Worm (Caenorhabditis elegans) whole organism, dauer: Measurements from ENCODE around the gene F13H8.2.

ENCODE experiments used
- unc-62 ChIP-seq: sonication (generic microtip); optimal IDR thresholded peaks from 2 replicates; lab custom pipeline; 2017; ENCODE audit warnings: missing biosample characterization, missing genetic modification reagents, missing genetic modification characterization

Gene F13H8.2

DNA sequence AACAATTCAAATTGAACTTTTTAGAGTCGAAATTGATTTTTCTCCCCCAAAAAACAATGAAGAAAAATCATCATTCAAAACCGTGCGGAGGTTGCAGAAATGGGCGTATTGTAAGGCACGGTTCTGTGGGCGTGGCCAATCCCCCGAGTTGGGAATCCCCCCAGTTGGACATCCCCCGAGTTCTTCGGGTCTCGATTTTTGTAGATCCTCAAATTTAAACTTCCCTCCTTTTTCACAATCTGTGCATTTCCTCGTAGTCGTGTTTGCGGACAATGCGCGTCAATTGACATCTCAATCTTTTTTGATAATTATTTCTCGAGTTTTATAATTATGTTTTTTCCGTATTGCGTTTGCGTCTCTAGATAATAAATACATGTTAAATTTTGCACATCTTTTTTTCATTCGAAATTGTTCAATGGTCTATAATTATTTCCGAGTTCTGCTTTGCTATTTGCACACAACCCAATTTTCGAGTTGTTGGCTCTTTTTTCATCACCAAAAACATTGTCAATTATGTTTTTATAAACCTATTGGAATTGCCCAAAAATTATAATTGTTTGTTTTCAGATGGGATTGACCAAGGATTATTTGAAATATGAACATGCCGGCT, at the start of gene F13H8.2:
TSS of gene F13H8.2 (plus strand) at position 560 of the 610 bp plus-strand sequence.
- TF ChIP-seq unc-62 (GFP tag; lab: Kevin White, UChicago) = no peak

DNA sequence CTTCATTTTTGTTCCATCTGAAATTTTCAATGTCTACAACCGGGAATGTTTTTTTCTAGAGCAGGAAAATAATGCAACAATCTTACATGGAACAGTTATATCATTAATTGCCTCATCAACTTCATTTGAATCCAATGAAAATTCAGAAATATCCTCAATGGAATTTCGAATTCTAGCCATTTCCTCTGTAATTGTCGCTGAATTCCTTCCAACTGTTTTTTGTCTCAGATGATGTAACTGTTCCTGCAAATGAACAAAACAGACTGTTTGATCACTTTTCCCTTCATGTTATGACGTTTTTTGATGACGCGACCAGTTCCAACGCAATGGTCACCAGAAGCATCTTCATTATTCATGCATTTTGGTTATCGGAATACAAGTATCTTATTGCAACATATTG, 48.7 kb upstream of the F13H8.2 start:
- TF ChIP-seq unc-62 (GFP tag; lab: Kevin White, UChicago) = no peak

DNA sequence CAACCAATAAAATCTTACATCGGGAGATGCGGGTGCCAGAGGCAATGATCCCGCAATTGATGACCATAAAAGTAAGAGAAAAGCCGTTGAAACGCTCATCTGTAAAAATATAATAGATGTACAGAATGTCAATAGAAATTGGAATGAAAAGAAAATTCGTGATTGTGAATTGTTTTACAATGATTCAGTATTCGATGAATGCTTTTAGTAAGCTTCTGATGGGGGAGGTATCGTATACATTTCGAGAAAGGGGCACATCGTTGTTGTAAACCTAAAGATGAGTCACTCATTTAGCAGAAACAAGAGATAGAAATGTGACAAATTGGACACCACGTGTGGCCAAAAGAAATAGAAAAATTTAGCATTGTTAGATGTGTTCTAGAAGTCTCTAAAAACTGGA, 47.6 kb upstream of the F13H8.2 start, which contains the start of gene C30B5.6:
TSS of gene C30B5.6 (minus strand) at position 101 of the 400 bp plus-strand sequence.
- no peak for TF ChIP-seq unc-62 (GFP tag; lab: Kevin White, UChicago)

DNA sequence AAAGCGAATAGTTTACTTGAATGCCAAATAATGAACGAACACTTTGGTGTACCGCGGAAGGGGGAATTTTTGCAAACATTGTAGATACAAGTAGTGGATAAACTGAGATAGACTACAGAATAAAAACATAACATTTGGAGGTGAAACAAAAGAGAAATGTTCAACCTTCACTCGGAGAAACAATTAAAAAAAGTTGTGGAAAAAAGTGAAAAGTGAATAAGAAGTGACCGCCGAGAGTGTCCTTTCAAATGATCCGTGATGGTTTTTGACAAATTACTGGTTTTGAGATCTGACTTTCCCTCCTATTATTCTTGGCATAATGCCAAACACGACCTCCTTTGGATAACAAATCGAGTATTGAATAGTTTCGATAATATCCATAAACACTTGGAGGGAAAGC, 46.4 kb upstream of the F13H8.2 start:
- no peak for TF ChIP-seq unc-62 (GFP tag; lab: Kevin White, UChicago)

DNA sequence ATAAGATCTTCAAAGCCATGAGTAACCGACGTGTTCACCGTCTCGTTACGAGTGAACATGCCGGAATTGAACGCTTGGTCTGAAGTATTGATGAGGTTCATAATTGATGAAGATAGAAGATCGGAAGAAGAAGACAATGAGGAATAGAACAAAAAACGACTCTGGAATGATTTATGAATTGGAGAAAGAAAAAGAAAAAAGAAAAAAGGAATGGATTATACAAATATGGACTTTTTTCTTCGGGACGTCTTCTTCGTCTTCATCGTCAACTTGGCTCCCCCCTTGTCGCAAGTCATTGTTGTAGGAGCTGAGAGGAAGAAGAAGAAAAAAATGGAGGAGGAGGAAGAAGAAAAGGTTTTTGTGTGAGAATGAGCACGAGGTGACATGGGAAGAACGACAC, 43.2 kb upstream of the F13H8.2 start, which contains the start of gene srsy-2:
TSS of gene srsy-2 (minus strand) at position 101 of the 400 bp plus-strand sequence.
- no peak for TF ChIP-seq unc-62 (GFP tag; lab: Kevin White, UChicago)

DNA sequence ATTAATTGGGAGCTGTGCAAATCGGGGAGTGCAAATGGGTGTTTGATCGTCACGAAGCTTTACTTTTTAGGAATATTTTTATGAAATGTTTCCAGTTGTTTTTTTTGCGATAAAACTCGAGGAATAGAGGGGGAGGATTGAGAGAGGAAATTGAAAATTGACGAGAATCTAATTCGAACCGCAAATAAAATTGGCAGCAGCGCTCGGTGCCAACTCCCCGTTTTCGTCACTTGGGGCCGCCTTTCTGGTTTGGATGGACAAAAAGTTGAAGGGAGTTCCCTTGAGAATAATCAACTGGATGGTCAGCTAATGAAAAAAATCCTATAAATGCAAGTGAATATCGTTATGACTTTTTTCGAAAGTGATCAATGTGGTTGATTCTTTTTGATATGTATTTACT, 40.0 kb upstream of the F13H8.2 start:
- no peak for TF ChIP-seq unc-62 (GFP tag; lab: Kevin White, UChicago)

DNA sequence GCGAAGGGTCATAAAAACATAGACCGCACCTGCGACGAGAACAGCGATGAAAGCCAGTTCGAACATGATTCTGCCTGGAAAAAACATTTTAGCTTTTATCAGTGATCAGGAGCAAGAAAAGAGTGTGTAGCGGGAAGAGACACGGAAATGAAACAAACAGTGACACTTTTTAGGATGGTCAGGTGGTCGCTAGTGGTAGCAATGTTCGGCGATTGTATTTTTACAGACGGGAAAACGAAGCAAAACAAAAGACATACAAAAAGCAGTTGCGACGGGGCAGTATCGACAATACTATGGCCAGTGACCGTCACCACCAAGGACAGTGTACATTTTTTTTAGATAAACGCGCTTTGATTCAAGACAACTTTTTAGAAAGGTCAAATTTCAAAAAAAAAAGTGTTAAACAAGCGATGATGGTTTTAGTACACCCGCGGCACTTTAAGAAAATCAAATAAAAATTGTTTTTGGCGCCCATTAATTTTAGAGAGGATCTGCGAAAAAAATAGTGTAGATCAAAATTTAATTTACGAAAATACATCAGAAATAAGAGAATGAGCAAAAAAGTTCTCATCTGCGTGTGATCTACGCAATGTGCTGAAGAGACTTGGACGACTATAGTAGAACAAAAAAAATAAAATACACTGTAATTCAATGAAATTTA, 34.6 kb upstream of the F13H8.2 start, which contains the start of gene T24H7.9:
TSS of gene T24H7.9 (minus strand) at position 74 of the 661 bp plus-strand sequence.
- no peak for TF ChIP-seq unc-62 (GFP tag; lab: Kevin White, UChicago)

DNA sequence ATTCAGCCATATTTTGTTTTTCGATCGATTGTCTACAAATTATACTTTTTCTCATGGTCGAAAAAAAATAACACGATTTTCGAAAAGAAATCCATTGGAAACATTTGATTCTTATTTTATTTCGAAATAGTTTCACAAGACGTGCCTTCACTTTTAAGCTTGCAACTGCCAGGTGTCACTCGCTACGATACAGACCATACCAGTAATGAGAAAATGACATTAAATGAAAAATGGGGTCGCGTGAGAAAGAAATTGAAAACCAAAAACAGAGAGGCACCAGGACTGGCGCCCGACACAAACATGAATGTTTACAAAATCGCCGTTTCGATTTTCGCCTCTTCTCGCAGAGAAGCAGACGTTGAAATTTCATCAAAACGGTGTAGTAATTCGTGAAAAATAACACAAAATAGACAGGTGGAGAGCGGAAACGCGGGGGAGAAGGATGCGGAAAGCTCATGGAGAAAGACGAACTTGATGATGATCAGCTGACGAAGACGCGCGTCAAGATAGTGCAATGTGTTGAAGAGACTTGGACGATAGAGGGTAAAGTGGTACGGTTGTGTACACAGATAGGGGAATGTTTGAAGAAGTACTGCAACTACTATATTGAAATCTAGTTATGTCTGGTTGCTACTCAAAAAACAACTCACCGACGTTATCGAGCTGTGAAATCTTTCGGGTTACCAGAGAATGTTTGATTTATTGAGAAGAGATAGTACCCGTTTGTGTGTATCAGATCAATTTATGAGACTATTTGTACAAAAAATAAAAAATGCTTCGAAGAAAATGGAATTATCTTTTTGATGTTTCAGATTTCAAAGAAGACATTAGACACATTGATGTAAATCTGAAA, 33.8 kb upstream of the F13H8.2 start:
- TF ChIP-seq unc-62 (GFP tag; lab: Kevin White, UChicago) = no peak

DNA sequence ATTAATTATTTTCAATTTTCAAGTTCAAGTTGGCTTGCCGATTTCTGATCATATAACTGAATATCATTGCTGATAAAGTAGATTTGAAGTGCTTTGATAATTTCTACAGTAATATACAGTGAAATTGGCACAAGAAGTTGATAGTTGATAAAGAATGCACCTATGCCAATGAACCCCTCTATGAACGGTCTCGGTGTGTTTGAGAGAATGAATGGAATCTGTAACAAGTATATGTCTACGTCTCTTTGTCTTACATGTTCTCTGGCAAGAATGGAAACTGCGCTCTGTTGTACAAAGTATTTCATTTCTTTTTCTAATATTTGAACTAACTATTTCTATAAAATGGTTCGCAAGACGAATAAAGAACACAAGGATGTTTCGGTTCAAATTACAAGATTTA, 28.4 kb upstream of the F13H8.2 start, which contains the start of gene T24H7.8:
TSS of gene T24H7.8 (plus strand) at position 301 of the 400 bp plus-strand sequence.
- TF ChIP-seq unc-62 (GFP tag; lab: Kevin White, UChicago) = no peak

DNA sequence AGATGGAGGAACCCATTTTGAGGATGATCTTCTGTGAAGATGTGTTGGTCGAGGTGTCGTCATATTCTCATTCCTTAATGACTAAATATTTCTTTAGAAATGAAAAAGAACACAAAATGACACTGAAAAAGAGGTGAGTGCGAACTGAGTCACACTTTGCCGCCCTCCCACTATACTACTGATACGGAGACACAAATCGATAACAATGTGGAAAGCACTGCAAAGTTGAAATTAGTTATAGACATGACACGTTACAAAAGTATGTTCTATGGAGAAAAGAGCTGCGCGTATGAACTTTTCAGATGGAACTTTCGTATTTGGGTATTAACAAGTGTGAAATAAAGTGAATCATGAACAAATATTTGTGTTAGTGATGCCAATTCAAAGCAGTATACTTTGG, 26.0 kb upstream of the F13H8.2 start, which contains the start of gene tat-4:
TSS of gene tat-4 (minus strand) at position 117 of the 400 bp plus-strand sequence.
- TF ChIP-seq unc-62 (GFP tag; lab: Kevin White, UChicago) = no peak

DNA sequence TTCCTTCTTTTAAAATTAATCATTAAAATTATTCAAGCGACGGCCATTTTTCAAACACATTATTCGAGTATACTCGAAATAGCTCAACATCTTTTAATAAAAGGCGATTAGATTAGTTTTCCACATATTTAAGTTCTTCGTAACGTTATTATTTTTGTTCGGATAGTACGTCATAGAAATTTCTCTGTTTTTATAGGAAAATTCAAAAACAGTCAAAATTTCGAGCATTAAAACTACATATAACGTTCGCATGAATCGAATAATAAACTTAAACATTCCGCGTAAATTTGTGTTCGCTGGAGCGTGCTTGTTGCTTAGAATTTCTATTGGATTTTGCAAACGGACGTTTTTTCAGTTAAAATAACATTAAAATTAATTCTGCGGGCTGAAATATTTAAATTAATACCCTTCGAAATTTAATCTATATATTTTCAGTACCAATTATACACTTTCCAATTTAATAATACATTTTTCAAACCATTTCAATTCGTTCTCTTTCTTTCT, 24.9 kb upstream of the F13H8.2 start, which contains the start of gene blos-4:
TSS of gene blos-4 (plus strand) at position 51 of the 504 bp plus-strand sequence.
- no peak for TF ChIP-seq unc-62 (GFP tag; lab: Kevin White, UChicago)

DNA sequence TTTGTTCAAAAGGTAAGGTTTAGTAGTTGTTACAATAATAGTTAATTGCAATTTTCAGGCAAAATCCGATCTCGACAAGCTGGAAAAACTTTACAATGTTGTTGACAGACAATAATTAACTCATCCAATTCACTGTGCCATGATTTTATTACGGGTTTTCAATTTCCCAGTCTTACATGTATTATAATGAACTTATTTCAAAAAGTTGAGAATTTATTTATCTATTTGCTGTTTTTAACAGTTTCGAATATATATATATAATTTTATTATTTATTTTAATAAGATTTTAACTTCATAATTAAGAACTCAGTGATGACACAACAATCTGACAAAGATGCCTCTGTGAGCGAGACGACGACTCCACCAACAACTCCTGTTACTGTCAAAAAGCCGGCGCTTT, 24.1 kb upstream of the F13H8.2 start, which contains the start of gene lelo-1:
TSS of gene lelo-1 (plus strand) at position 301 of the 400 bp plus-strand sequence.
- no peak for TF ChIP-seq unc-62 (GFP tag; lab: Kevin White, UChicago)

DNA sequence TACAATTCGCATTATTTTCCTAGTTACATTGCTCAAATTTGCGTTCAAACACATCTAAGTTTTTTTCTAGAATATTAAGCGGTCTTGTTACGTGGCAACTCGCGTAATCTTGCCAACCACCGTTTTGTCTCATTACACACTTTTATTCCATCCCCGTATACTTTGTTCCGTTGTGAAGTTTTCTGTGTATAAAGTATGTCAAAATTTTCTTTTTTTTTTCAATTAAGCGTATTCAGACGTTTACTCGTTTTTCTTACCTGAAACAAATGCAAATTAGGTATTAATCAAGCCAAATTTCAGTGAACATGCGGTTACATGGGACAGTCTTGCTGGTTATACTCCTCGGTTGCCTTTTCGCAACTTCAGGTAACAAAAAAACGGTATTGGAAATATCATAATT, 23.2 kb upstream of the F13H8.2 start, which contains the start of gene T24H7.2:
TSS of gene T24H7.2 (plus strand) at position 301 of the 400 bp plus-strand sequence.
- no peak for TF ChIP-seq unc-62 (GFP tag; lab: Kevin White, UChicago)

DNA sequence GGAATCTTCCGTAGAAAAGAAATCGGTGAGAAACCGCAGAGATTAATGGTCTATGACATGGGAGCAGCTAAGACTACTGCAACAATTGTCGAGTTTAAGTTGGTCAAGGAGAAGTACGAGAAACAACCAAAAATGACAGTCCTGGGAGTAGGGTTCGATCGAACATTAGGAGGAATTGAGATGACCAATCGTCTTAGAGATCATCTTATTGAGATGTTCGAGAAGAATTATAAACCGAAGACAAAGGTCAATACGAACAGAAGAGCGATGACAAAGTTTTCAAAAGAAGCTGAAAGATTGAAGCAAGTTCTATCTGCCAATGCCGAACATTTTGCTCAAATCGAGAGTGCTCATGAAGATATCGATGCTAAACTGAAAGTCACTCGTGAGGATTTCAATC, 22.1 kb upstream of the F13H8.2 start:
- no peak for TF ChIP-seq unc-62 (GFP tag; lab: Kevin White, UChicago)

DNA sequence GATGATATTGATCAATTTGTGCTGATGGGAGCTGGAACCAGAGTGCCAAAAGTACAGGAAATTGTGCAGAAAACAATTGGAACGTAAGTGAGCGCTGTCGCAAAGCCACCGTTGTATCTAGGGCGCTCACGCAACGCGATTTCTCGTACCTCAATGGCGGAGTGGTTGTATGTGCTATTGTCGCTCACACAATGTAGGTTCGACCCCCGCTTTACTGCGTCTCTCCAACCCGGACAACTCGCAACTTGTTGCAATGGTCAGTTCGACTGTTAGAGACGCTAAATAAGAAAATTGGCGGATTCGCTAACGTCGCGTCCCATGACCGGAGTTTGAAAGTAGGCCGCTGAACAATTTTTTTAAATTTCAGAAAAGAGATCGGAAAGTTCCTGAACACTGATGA, 21.7 kb upstream of the F13H8.2 start:
- TF ChIP-seq unc-62 (GFP tag; lab: Kevin White, UChicago) = no peak
